Worm (Caenorhabditis elegans): ENCODE results near the gene abt-4.

Gene abt-4

DNA sequence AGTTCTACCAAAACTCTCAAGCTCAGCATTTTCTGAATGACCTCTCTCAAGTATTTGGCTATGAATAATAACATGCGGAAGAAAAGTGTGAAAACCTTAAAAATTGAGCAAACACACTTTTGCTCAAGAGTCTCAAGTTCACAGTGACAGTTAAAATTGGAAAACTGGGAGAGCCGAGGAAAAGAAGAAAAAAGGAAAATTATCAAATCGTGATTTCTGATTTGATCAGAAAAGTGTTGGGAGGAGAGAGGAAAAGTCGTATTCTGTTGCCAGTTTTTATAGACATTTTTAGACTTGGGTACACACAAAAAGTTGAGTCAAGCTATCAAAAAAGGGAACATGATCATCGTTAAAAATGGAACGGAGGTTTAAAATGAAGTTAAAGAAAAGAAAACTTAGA, 720 bp upstream of the abt-4 start:
- TF ChIP-seq ahr-1 (tag; optimal IDR thresholded peaks at IDR 0.05) (no peak), unc-42 (tag; optimal IDR thresholded peaks at IDR 0.05) (no peak), T23F11.4 (GFP tag; optimal IDR thresholded peaks at IDR 0.05) (no peak), ets-4 (tag; optimal IDR thresholded peaks at IDR 0.05) (no peak), pqm-1 (tag; optimal IDR thresholded peaks at IDR 0.05) (no peak), dmd-4 (tag; optimal IDR thresholded peaks at IDR 0.05; ENCODE audit: borderline replicate concordance) (no peak), ceh-31 (tag; optimal IDR thresholded peaks at IDR 0.05) (no peak), nhr-232 (tag; optimal IDR thresholded peaks at IDR 0.05) (no peak), hlh-8 (tag; optimal IDR thresholded peaks at IDR 0.05) (no peak), ceh-48 (tag; optimal IDR thresholded peaks at IDR 0.05) (no peak), Y22D7AL.16 (tag; optimal IDR thresholded peaks at IDR 0.05) (no peak)

DNA sequence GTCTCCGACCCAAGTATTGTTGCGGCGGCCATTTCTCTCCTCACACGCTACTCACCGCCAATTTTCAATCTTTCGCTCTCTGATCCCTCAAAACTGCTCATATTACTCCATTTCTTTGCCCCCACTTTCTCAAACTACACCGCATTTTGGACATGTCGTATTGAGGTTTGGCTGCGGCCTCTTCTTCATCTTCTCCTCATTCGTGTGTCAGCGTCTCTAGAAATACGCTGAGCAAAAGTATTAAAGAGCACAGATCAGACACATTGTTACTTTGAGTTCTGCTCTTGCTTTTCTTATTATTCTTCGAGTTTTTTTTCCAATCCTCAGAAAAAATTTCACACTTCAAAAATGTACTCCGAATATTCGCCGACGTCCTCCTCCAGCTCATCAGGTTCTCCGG, 10.5 kb downstream of the abt-4 start:
- TF ChIP-seq ceh-34 (tag; optimal IDR thresholded peaks at IDR 0.05): peak; percentile 6
- no peak for TF ChIP-seq ceh-18 (tag; optimal IDR thresholded peaks at IDR 0.05)

DNA sequence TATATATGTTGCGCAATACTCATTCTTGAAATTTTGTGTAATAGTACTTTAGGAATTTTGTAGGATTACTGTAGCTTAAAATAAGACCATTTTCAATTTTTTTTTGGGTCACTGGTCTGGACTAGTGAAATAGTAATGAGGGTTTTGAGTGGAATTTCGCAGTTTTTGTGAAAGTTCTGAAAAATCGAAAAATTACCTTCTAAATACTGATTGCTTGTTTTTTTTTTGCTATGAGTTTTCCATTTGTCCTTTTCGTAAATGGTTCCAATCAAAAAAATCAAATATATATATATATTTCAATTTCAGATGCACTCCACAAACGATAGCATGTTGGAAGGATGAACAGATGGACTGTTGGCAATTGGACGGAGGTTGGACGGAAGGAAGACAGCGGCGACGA, 18.1 kb downstream of the abt-4 start, which contains the start of gene nhr-15:
nhr-15 (plus strand) TSS at position 301 of the 400 bp plus-strand sequence.
- no peak for TF ChIP-seq ceh-30 (tag; optimal IDR thresholded peaks at IDR 0.05)
- TF ChIP-seq pat-9 (tag; optimal IDR thresholded peaks at IDR 0.05): no peak
- no peak for TF ChIP-seq sox-4 (tag; optimal IDR thresholded peaks at IDR 0.05)
- no peak for TF ChIP-seq tbx-2 (tag; optimal IDR thresholded peaks at IDR 0.05)
- TF ChIP-seq ceh-19 (GFP tag; optimal IDR thresholded peaks at IDR 0.05): no peak
- no peak for TF ChIP-seq sox-2 (GFP tag; IDR thresholded peaks at IDR 0.05)
- no peak for TF ChIP-seq F13H6.1 (tag; optimal IDR thresholded peaks at IDR 0.05)
- TF ChIP-seq pros-1 (tag; optimal IDR thresholded peaks at IDR 0.05): no peak
- no peak for TF ChIP-seq pax-1 (tag; optimal IDR thresholded peaks at IDR 0.05)
- TF ChIP-seq ceh-6 (GFP tag; optimal IDR thresholded peaks at IDR 0.05): no peak
- TF ChIP-seq hlh-30 (tag; optimal IDR thresholded peaks at IDR 0.05; ENCODE audit: insufficient read depth): no peak
- no peak for TF ChIP-seq ahr-1 (tag; optimal IDR thresholded peaks at IDR 0.05)
- TF ChIP-seq lin-11 (tag; optimal IDR thresholded peaks at IDR 0.05): no peak
- no peak for TF ChIP-seq ttx-3 (tag; optimal IDR thresholded peaks at IDR 0.05)
- TF ChIP-seq ceh-34 (tag; optimal IDR thresholded peaks at IDR 0.05): no peak
- TF ChIP-seq T23F11.4 (GFP tag; optimal IDR thresholded peaks at IDR 0.05): no peak

DNA sequence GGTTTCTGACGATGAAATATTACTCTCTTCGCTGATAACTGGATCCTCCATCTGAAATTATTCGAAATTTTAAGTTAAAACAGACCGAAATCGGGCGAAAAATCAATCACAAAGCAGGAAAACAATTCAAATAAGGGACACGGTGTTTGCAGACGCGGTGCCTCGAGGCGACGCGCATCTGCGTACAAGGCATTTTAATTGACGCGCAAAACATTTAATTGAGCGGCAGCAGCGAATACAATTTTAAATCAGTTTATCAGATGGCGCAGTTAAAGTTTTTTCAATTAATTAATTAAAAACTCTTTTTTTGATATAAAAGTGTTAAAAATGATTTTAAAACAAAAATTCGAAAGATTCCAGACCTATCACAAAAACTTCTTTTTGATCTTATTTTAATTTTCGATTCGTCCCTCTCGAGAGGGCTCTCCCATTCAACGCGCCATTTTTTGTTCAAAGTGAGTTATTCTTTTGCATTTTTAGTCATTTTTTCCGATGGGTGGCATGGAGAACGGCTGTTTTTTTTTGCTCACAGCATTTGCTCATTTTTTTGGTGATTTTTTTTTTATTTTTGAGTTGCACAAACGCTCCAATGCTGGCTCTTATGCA, 18.9 kb downstream of the abt-4 start, which contains the start of gene phf-10:
phf-10 (minus strand) TSS at position 81 of the 606 bp plus-strand sequence.
- TF ChIP-seq C38D4.7 (GFP tag; optimal IDR thresholded peaks at IDR 0.05) (no peak), fax-1 (tag; optimal IDR thresholded peaks at IDR 0.05) (no peak), K09A11.1 (tag; optimal IDR thresholded peaks at IDR 0.05; ENCODE audit: insufficient read depth) (no peak), lin-11 (tag; optimal IDR thresholded peaks at IDR 0.05) (no peak), ceh-18 (tag; optimal IDR thresholded peaks at IDR 0.05) (no peak), mec-3 (tag; optimal IDR thresholded peaks at IDR 0.05; ENCODE audit: borderline replicate concordance) (no peak), fkh-10 (GFP tag; optimal IDR thresholded peaks at IDR 0.05) (no peak), ceh-2 (tag; optimal IDR thresholded peaks at IDR 0.05) (no peak), ceh-19 (GFP tag; optimal IDR thresholded peaks at IDR 0.05) (peak; percentile 48), ceh-34 (tag; optimal IDR thresholded peaks at IDR 0.05) (peak; percentile 19), elt-4 (tag; optimal IDR thresholded peaks at IDR 0.05) (no peak), sox-2 (GFP tag; IDR thresholded peaks at IDR 0.05) (no peak), pat-9 (tag; optimal IDR thresholded peaks at IDR 0.05) (no peak), ttx-3 (tag; optimal IDR thresholded peaks at IDR 0.05) (peak; percentile 18), ceh-14 (tag; optimal IDR thresholded peaks at IDR 0.05) (peak; percentile 54), unc-42 (tag; optimal IDR thresholded peaks at IDR 0.05) (peak; percentile 45), ceh-48 (tag; optimal IDR thresholded peaks at IDR 0.05) (peak; percentile 11), nhr-11 (tag; optimal IDR thresholded peaks at IDR 0.05) (no peak), K02D7.2 (tag; optimal IDR thresholded peaks at IDR 0.05) (no peak), elt-2 (tag; optimal IDR thresholded peaks at IDR 0.05) (peak; percentile 14), nfya-1 (tag; optimal IDR thresholded peaks at IDR 0.05) (peak; percentile 35)
